Fruit fly (Drosophila melanogaster) whole organism: ENCODE results near the gene temp.
A peak's percentile ranks its signal among the peaks of the same experiment; 100 is the strongest.

Experiments used
- CG8478 ChIP-seq: fragments of >200 bp; optimal IDR thresholded peaks from 2 replicates; lab custom pipeline; 2018; ENCODE audit warnings: inconsistent platforms
- Dll ChIP-seq: fragments of >200 bp; optimal IDR thresholded peaks from 2 replicates; lab custom pipeline; 2017
- EcR ChIP-seq, 2 experiments: fragments of >200 bp; optimal IDR thresholded peaks; 2 replicates each; lab custom pipeline; 2017; ENCODE audit warnings: missing biosample characterization in 2 of 2, missing genetic modification characterization in 2 of 2, missing genetic modification reagents in 2 of 2
- pan ChIP-seq: fragments of >200 bp; optimal IDR thresholded peaks from 2 replicates; lab custom pipeline; 2017
- psq ChIP-seq: fragments of >200 bp; optimal IDR thresholded peaks from 2 replicates; lab custom pipeline; 2017
- usp ChIP-seq: fragments of >200 bp; optimal IDR thresholded peaks from 2 replicates; lab custom pipeline; 2017; ENCODE audit warnings: missing biosample characterization, missing genetic modification characterization, mixed read lengths

DNA sequence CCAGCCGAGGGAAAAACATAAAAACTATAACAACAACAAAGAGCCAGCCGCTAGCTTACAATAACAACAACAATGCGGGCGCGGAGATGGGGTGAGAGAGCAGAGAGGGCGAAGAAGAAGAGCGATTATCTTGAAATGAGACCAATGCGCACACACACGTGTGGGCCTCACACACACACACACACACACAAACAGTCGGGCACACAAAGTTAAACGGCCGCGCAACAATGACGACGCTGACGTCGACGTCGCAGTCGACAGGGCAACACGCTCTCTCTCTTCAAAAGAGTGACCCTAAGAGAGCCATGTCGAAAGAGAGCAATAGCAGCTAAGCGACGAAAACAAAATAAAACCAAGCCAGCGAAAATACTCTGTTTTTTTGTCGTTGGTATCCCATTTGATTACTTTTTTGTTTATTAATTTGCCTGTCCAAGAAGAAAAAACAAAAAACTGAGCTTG is 43.6 kb upstream of the temp start:
- TF ChIP-seq CG8478 (no peak), pan (lab: Kevin White, UChicago) (no peak), psq (lab: Kevin White, UChicago) (no peak), usp (GFP tag; lab: Kevin White, UChicago) (no peak), EcR (GFP tag; optimal IDR thresholded peaks at IDR 0.05; lab: Kevin White, UChicago) (no peak), Dll (peak; percentile 54)
